Fruit fly (Drosophila melanogaster) Kc167 (cell line): ENCODE data around the gene dlp.

Experiments
- Myc ChIP-seq: fragments of >200 bp; optimal IDR thresholded peaks from 2 replicates; lab custom pipeline; 2017; ENCODE audit warnings: missing external identifiers
- Sin3A ChIP-seq: fragments of >200 bp; optimal IDR thresholded peaks from 2 replicates; lab custom pipeline; 2018; ENCODE audit warnings: missing external identifiers
- h ChIP-seq: fragments of >200 bp; optimal IDR thresholded peaks from 3 replicates; lab custom pipeline; 2018; ENCODE audit warnings: missing external identifiers
- insv ChIP-seq: fragments of >200 bp; optimal IDR thresholded peaks from 3 replicates; lab custom pipeline; 2018; ENCODE audit warnings: missing external identifiers
- psq ChIP-seq: fragments of >200 bp; optimal IDR thresholded peaks from 2 replicates; lab custom pipeline; 2017; ENCODE audit warnings: missing external identifiers
- ttk ChIP-seq: sonication (Bioruptor generic); optimal IDR thresholded peaks from 2 replicates; lab custom pipeline; 2017; ENCODE audit warnings: missing external identifiers

Gene dlp

dm6 chr3L:14622457-14622899 is 9.9 kb upstream of the dlp start, which contains the start of gene CG9628:
CG9628 (plus strand) TSS chr3L:14622796.
- TF ChIP-seq Myc (lab: Kevin White, UChicago) = no peak
- TF ChIP-seq ttk (lab: Kevin White, UChicago) = no peak
- TF ChIP-seq psq (lab: Kevin White, UChicago) = no peak

dm6 chr3L:14624425-14625309 is 7.7 kb upstream of the dlp start:
- TF ChIP-seq Sin3A (lab: Kevin White, UChicago) (no peak), Myc (lab: Kevin White, UChicago) (no peak), h (lab: Kevin White, UChicago) (no peak), psq (lab: Kevin White, UChicago) (no peak), insv (lab: Kevin White, UChicago) (no peak), ttk (lab: Kevin White, UChicago) (no peak)

dm6 chr3L:14625568-14625996 is 6.8 kb upstream of the dlp start:
- TF ChIP-seq ttk (lab: Kevin White, UChicago) (no peak), psq (lab: Kevin White, UChicago) (no peak), h (lab: Kevin White, UChicago) (no peak), Sin3A (lab: Kevin White, UChicago) (no peak), Myc (lab: Kevin White, UChicago) (no peak), insv (lab: Kevin White, UChicago) (no peak)

dm6 chr3L:14632908-14633307 is 507 bp downstream of the dlp start:
- TF ChIP-seq Sin3A (lab: Kevin White, UChicago) (no peak), psq (lab: Kevin White, UChicago) (no peak), Myc (lab: Kevin White, UChicago) (no peak), insv (lab: Kevin White, UChicago) (no peak), h (lab: Kevin White, UChicago) (no peak), ttk (lab: Kevin White, UChicago) (no peak)

dm6 chr3L:14634019-14634772 is 1.8 kb downstream of the dlp start:
- no peak for TF ChIP-seq insv (lab: Kevin White, UChicago)
- TF ChIP-seq Sin3A (lab: Kevin White, UChicago) = no peak
- no peak for TF ChIP-seq psq (lab: Kevin White, UChicago)
- no peak for TF ChIP-seq ttk (lab: Kevin White, UChicago)
- no peak for TF ChIP-seq h (lab: Kevin White, UChicago)
- no peak for TF ChIP-seq Myc (lab: Kevin White, UChicago)

- TF ChIP-seq ttk (lab: Kevin White, UChicago) = no peak
- no peak for TF ChIP-seq Sin3A (lab: Kevin White, UChicago)
- no peak for TF ChIP-seq Myc (lab: Kevin White, UChicago)
- TF ChIP-seq h (lab: Kevin White, UChicago) = no peak
- no peak for TF ChIP-seq insv (lab: Kevin White, UChicago)
- TF ChIP-seq psq (lab: Kevin White, UChicago) = no peak
These were observed 2.6 kb downstream of the dlp start for dm6 chr3L:14634773-14635563.

- TF ChIP-seq insv (lab: Kevin White, UChicago) (no peak), Sin3A (lab: Kevin White, UChicago) (no peak), h (lab: Kevin White, UChicago) (no peak), ttk (lab: Kevin White, UChicago) (no peak), Myc (lab: Kevin White, UChicago) (no peak), psq (lab: Kevin White, UChicago) (no peak)
These were observed 3.1 kb downstream of the dlp start for dm6 chr3L:14635564-14635937.

- TF ChIP-seq h (lab: Kevin White, UChicago) (no peak), Myc (lab: Kevin White, UChicago) (no peak), psq (lab: Kevin White, UChicago) (no peak), Sin3A (lab: Kevin White, UChicago) (no peak), ttk (lab: Kevin White, UChicago) (no peak), insv (lab: Kevin White, UChicago) (no peak)
These were observed 4.4 kb downstream of the dlp start for dm6 chr3L:14636740-14637189.

- TF ChIP-seq h (lab: Kevin White, UChicago) (no peak), ttk (lab: Kevin White, UChicago) (no peak), psq (lab: Kevin White, UChicago) (no peak), insv (lab: Kevin White, UChicago) (no peak), Sin3A (lab: Kevin White, UChicago) (no peak), Myc (lab: Kevin White, UChicago) (no peak)
These were observed 5.5 kb downstream of the dlp start for dm6 chr3L:14637705-14638529.

dm6 chr3L:14639778-14640177 is 7.4 kb downstream of the dlp start:
- TF ChIP-seq Myc (lab: Kevin White, UChicago) (no peak), Sin3A (lab: Kevin White, UChicago) (no peak), h (lab: Kevin White, UChicago) (no peak), ttk (lab: Kevin White, UChicago) (no peak), insv (lab: Kevin White, UChicago) (no peak), psq (lab: Kevin White, UChicago) (no peak)
